Worm (Caenorhabditis elegans) whole organism, late embryonic: Measurements from ENCODE around the gene cid-1.

Experiments
- F13H6.1 ChIP-seq: sonication (generic microtip); optimal IDR thresholded peaks from 2 replicates; lab custom pipeline; 2016; ENCODE audit warnings: missing genetic modification characterization, missing compliant biosample characterization
- ceh-45 ChIP-seq: fragments of 200-800 bp; sonication (Bioruptor generic); IDR thresholded peaks from 2 replicates; pipeline ENCODE4 v1.3.6; 2022; ENCODE audit warnings: missing genetic modification reagents, missing genetic modification characterization, missing compliant biosample characterization
- ceh-6 ChIP-seq: fragments of 200-800 bp; sonication (Bioruptor generic); optimal IDR thresholded peaks from 2 replicates; lab custom pipeline; 2018; ENCODE audit warnings: mild to moderate bottlenecking, missing genetic modification characterization, missing compliant biosample characterization
- fax-1 ChIP-seq: sonication (generic microtip); optimal IDR thresholded peaks from 2 replicates; lab custom pipeline; 2016; ENCODE audit warnings: missing genotype, missing genetic modification characterization, missing compliant biosample characterization
- unc-55 ChIP-seq: sonication (generic microtip); optimal IDR thresholded peaks from 2 replicates; lab custom pipeline; 2017; ENCODE audit warnings: missing biosample characterization, missing genetic modification reagents, missing genetic modification characterization
- ztf-16 ChIP-seq: sonication (generic microtip); optimal IDR thresholded peaks from 2 replicates; lab custom pipeline; 2017; ENCODE audit warnings: missing genetic modification characterization, missing compliant biosample characterization

DNA sequence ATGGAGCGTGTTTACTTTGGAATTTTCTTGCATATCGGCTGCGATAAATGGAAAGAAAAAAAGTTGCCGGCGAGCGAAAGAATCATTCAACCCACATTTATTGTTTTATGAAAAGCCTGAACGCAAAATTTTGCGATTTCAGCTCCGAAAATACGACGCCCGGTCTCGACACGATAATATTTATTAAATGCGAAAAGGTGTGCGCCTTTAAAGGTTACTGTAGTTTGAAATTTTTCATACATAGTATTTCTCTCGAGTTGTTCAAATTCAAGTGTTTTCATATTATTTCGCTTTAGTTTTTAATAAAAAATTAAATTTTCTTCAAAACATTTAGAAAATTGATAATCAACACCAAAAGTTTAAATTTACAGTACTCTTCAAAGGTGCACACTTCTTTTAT lies 35.3 kb downstream of the cid-1 start, which contains the start of gene syx-16:
- TF ChIP-seq ceh-6 (GFP tag; lab: Kevin White, UChicago): no peak
- no peak for TF ChIP-seq F13H6.1 (tag; lab: Kevin White, UChicago)
- no peak for TF ChIP-seq ceh-45
- TF ChIP-seq fax-1 (tag; lab: Kevin White, UChicago): no peak
- no peak for TF ChIP-seq unc-55
- TF ChIP-seq ztf-16 (tag; lab: Kevin White, UChicago): no peak
